Worm (Caenorhabditis elegans) whole organism, L2 larva: ENCODE data around the gene F01D4.8.

Source experiments
- C34F6.9 ChIP-seq: fragments of 150-350 bp; optimal IDR thresholded peaks from 2 replicates; lab custom pipeline; 2014; ENCODE audit warnings: missing biosample characterization, missing genetic modification characterization
- F13H6.1 ChIP-seq: sonication (generic microtip); optimal IDR thresholded peaks from 2 replicates; lab custom pipeline; 2016; ENCODE audit warnings: missing genetic modification characterization, missing compliant biosample characterization
- Y55F3AM.14 ChIP-seq: fragments of 200-800 bp; sonication (Bioruptor generic); optimal IDR thresholded peaks from 2 replicates; lab custom pipeline; 2018; ENCODE audit warnings: mild to moderate bottlenecking, missing genetic modification characterization, missing compliant biosample characterization
- alr-1 ChIP-seq: fragments of 150-350 bp; optimal IDR thresholded peaks from 2 replicates; lab custom pipeline; 2014; ENCODE audit warnings: missing biosample characterization, missing genetic modification characterization
- aly-2 ChIP-seq: fragments of 150-350 bp; optimal IDR thresholded peaks from 2 replicates; lab custom pipeline; 2014; ENCODE audit warnings: missing biosample characterization, missing genetic modification characterization
- blmp-1 ChIP-seq: sonication (generic microtip); optimal IDR thresholded peaks from 2 replicates; lab custom pipeline; 2017; ENCODE audit warnings: missing genetic modification characterization, mild to moderate bottlenecking, missing compliant biosample characterization, antibody characterized with exemption, moderate library complexity; ENCODE audit not compliant: insufficient read depth
- ceh-82 ChIP-seq: fragments of 150-350 bp; optimal IDR thresholded peaks from 2 replicates; lab custom pipeline; 2014; ENCODE audit warnings: missing biosample characterization, missing genetic modification characterization
- dmd-4 ChIP-seq: sonication (generic microtip); optimal IDR thresholded peaks from 2 replicates; lab custom pipeline; 2017; ENCODE audit warnings: missing biosample characterization, missing genetic modification characterization
- egl-27 ChIP-seq: sonication (generic microtip); optimal IDR thresholded peaks from 3 replicates; lab custom pipeline; 2017; ENCODE audit warnings: missing biosample characterization, missing genetic modification reagents, missing genetic modification characterization
- elt-1 ChIP-seq: fragments of 150-350 bp; optimal IDR thresholded peaks from 2 replicates; lab custom pipeline; 2014; ENCODE audit warnings: missing biosample characterization, missing genetic modification characterization
- fos-1 ChIP-seq: fragments of 150-350 bp; optimal IDR thresholded peaks from 2 replicates; lab custom pipeline; 2014; ENCODE audit warnings: missing biosample characterization, missing genetic modification characterization
- lin-39 ChIP-seq: fragments of 150-350 bp; optimal IDR thresholded peaks from 2 replicates; lab custom pipeline; 2014; ENCODE audit warnings: missing biosample characterization, missing genetic modification reagents, missing genetic modification characterization
- lsy-2 ChIP-seq, 2 experiments: fragments of 150-350 bp in 1 of 2; sonication (generic microtip) in 1 of 2; optimal IDR thresholded peaks; 2 replicates each; lab custom pipeline; 2014 to 2017; ENCODE audit warnings: missing biosample characterization in 2 of 2, missing genetic modification characterization in 2 of 2
- mab-5 ChIP-seq: fragments of 150-350 bp; optimal IDR thresholded peaks from 2 replicates; lab custom pipeline; 2014; ENCODE audit warnings: missing biosample characterization, missing genetic modification characterization
- mbf-1 ChIP-seq: sonication (generic microtip); optimal IDR thresholded peaks from 2 replicates; lab custom pipeline; 2017; ENCODE audit warnings: missing biosample characterization, missing genetic modification characterization
- mdl-1 ChIP-seq, 2 experiments: fragments of 150-350 bp in 1 of 2; sonication (generic microtip) in 1 of 2; optimal IDR thresholded peaks; 2 replicates each; lab custom pipeline; 2017; ENCODE audit warnings: missing biosample characterization in 2 of 2, missing genetic modification characterization in 2 of 2
- nhr-10 ChIP-seq: sonication (generic microtip); optimal IDR thresholded peaks from 2 replicates; lab custom pipeline; 2017; ENCODE audit warnings: missing biosample characterization, missing genetic modification characterization
- nhr-11 ChIP-seq: fragments of 150-350 bp; optimal IDR thresholded peaks from 2 replicates; lab custom pipeline; 2014; ENCODE audit warnings: missing biosample characterization, missing genetic modification characterization
- nhr-12 ChIP-seq: fragments of 150-350 bp; optimal IDR thresholded peaks from 2 replicates; lab custom pipeline; 2014; ENCODE audit warnings: missing biosample characterization, missing genetic modification characterization
- nhr-129 ChIP-seq: fragments of 150-350 bp; optimal IDR thresholded peaks from 2 replicates; lab custom pipeline; 2014; ENCODE audit warnings: missing biosample characterization, missing genetic modification characterization
- nhr-21 ChIP-seq: fragments of 150-350 bp; optimal IDR thresholded peaks from 2 replicates; lab custom pipeline; 2014; ENCODE audit warnings: missing biosample characterization, missing genetic modification characterization
- nhr-237 ChIP-seq: fragments of 150-350 bp; optimal IDR thresholded peaks from 2 replicates; lab custom pipeline; 2014; ENCODE audit warnings: missing biosample characterization, missing genetic modification characterization
- nhr-25 ChIP-seq: fragments of 150-350 bp; sonication (generic microtip); optimal IDR thresholded peaks from 3 replicates; lab custom pipeline; 2014; ENCODE audit warnings: missing biosample characterization, missing genetic modification characterization
- nhr-6 ChIP-seq: fragments of 150-350 bp; optimal IDR thresholded peaks from 2 replicates; lab custom pipeline; 2014; ENCODE audit warnings: missing biosample characterization, missing genetic modification characterization
- nhr-77 ChIP-seq: fragments of 150-350 bp; optimal IDR thresholded peaks from 2 replicates; lab custom pipeline; 2014; ENCODE audit warnings: missing biosample characterization, missing genetic modification characterization
- skn-1 ChIP-seq: sonication (generic microtip); optimal IDR thresholded peaks from 2 replicates; lab custom pipeline; 2017; ENCODE audit warnings: missing biosample characterization, missing genetic modification characterization
- snpc-4 ChIP-seq: fragments of 150-350 bp; optimal IDR thresholded peaks from 2 replicates; lab custom pipeline; 2014; ENCODE audit warnings: missing biosample characterization, missing genetic modification characterization
- unc-39 ChIP-seq: fragments of 150-350 bp; optimal IDR thresholded peaks from 2 replicates; lab custom pipeline; 2014; ENCODE audit warnings: missing biosample characterization, missing genetic modification characterization
- unc-55 ChIP-seq: fragments of 150-350 bp; sonication (generic microtip); optimal IDR thresholded peaks from 3 replicates; lab custom pipeline; 2014; ENCODE audit warnings: missing biosample characterization, missing genetic modification reagents, missing genetic modification characterization
- zag-1 ChIP-seq: fragments of 150-350 bp; optimal IDR thresholded peaks from 2 replicates; lab custom pipeline; 2014; ENCODE audit warnings: missing biosample characterization, missing genetic modification characterization
- ztf-11 ChIP-seq: sonication (generic microtip); optimal IDR thresholded peaks from 2 replicates; lab custom pipeline; 2017; ENCODE audit warnings: missing biosample characterization, missing genetic modification characterization

Gene F01D4.8

DNA sequence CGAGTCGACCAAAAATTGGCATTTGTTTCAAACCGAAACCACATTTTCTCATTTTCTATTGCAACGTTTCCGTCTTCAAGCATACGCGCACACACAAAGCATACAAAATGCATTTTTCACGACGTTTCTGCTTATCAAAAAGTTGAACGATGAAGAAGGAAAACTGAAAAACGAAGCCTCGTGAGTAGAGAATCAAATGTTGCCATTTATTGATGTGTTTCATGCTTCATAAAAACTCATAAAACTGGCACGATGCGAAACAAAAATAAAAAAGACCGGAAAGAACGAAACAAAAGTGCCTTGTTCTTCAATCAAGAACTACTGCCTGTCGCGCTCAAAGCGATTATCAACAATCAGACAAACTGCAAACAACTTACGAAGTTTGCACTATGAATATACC lies 32.5 kb downstream of the F01D4.8 start:
- TF ChIP-seq fos-1 (tag; lab: Kevin White, UChicago), result peak; percentile 71
- no peak for TF ChIP-seq mab-5 (tag; lab: Kevin White, UChicago)
- TF ChIP-seq ceh-82 (tag; lab: Kevin White, UChicago), result no peak

DNA sequence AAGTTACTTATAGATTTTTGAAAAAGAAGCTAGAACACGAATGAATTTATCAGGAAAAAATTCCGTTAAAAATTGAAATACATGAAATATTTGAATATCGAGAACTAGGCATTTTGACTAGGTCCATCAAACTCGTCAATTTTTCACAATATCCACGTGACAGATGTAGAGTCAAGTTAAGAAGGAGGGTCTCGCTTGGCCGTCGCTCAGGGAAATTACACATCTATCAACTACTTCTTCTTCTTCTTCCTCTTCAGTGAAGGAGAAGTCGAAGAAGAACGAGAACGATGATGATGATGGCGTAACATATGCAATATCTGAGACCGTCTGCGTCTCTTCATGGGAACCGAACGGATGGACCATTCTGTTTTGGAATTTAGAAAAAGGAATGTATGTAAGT lies 33.0 kb downstream of the F01D4.8 start:
- TF ChIP-seq egl-27 (no peak), nhr-77 (tag; lab: Kevin White, UChicago) (no peak), ceh-82 (tag; lab: Kevin White, UChicago) (no peak), C34F6.9 (tag; lab: Kevin White, UChicago) (peak; percentile 44), snpc-4 (tag; lab: Kevin White, UChicago) (no peak), mab-5 (tag; lab: Kevin White, UChicago) (peak; percentile 12), fos-1 (tag; lab: Kevin White, UChicago) (no peak), nhr-11 (tag; lab: Kevin White, UChicago) (no peak), aly-2 (tag; lab: Kevin White, UChicago) (no peak), dmd-4 (tag; lab: Kevin White, UChicago) (no peak), nhr-129 (tag; lab: Kevin White, UChicago) (peak; percentile 18), nhr-237 (tag; lab: Kevin White, UChicago) (no peak), unc-55 (GFP tag; lab: Kevin White, UChicago) (peak; percentile 24), nhr-21 (tag; lab: Kevin White, UChicago) (no peak), nhr-12 (tag; lab: Kevin White, UChicago) (no peak), Y55F3AM.14 (GFP tag; lab: Kevin White, UChicago) (peak; percentile 1), nhr-25 (tag; lab: Kevin White, UChicago) (peak; percentile 32), lsy-2 (tag; optimal IDR thresholded peaks at IDR 0.05; lab: Kevin White, UChicago) (no peak), mbf-1 (no peak)

DNA sequence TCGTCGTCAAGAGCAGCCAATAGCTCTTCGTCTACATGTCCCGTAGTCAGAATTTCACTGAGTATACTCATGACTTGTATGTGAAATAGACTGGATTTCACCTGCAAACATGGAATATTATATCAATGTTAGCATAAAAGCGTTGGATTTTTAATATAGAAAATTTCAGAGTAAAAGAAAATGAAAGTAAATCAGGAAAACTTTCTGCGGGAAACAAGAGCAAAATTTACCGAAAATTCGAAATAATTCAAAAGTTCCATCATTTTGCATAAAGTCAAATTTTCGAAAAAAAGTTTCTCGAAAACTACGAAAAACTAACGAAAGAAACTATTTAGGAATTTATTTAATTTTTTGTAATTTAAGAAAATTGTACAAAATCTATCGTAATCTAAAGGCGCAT lies 35.1 kb downstream of the F01D4.8 start, which contains the start of gene F13B12.6:
TSS of gene F13B12.6 (minus strand) at position 101 of the 400 bp plus-strand sequence.
- TF ChIP-seq skn-1 (tag; lab: Kevin White, UChicago) (no peak), aly-2 (tag; lab: Kevin White, UChicago) (no peak), unc-39 (tag; lab: Kevin White, UChicago) (no peak), unc-55 (GFP tag; lab: Kevin White, UChicago) (no peak), alr-1 (tag; lab: Kevin White, UChicago) (no peak), zag-1 (tag; lab: Kevin White, UChicago) (no peak), F13H6.1 (tag; lab: Kevin White, UChicago) (no peak), lsy-2 (tag; optimal IDR thresholded peaks at IDR 0.05; lab: Kevin White, UChicago) (no peak), mab-5 (tag; lab: Kevin White, UChicago) (no peak)

DNA sequence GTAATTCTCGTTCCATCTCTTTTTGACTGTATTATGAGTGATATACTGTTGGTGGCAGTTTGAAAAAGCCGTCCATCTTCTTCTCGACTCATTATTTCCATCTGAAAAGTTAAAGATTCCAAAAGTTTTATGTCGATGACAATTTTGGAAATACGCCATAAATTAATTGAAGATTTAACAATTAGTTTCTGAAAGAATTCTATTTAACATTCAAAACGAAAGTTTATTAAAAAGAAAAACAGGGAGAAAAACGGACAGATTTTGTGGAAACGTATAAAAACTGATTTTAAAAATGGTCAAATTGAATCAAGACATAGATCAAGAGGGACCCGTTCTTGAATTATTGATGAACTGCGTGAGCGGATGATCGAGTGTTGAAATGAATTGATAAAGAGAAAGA lies 39.1 kb downstream of the F01D4.8 start, which contains the start of gene R10H10.7:
TSS of gene R10H10.7 (minus strand) at position 101 of the 400 bp plus-strand sequence.
- TF ChIP-seq mab-5 (tag; lab: Kevin White, UChicago), result no peak
- no peak for TF ChIP-seq zag-1 (tag; lab: Kevin White, UChicago)
- no peak for TF ChIP-seq elt-1 (tag; lab: Kevin White, UChicago)
- TF ChIP-seq lin-39 (tag; lab: Kevin White, UChicago), result no peak
- no peak for TF ChIP-seq ztf-11 (tag; lab: Kevin White, UChicago)
- no peak for TF ChIP-seq blmp-1 (tag; lab: Kevin White, UChicago)
- TF ChIP-seq nhr-12 (tag; lab: Kevin White, UChicago), result no peak

- TF ChIP-seq nhr-12 (tag; lab: Kevin White, UChicago) (no peak), nhr-10 (no peak), lsy-2 (tag; optimal IDR thresholded peaks at IDR 0.05; lab: Kevin White, UChicago) (no peak), nhr-6 (tag; lab: Kevin White, UChicago) (no peak), mdl-1 (tag; optimal IDR thresholded peaks at IDR 0.05; lab: Kevin White, UChicago) (no peak), unc-55 (GFP tag; lab: Kevin White, UChicago) (no peak), F13H6.1 (tag; lab: Kevin White, UChicago) (no peak), skn-1 (tag; lab: Kevin White, UChicago) (no peak), fos-1 (tag; lab: Kevin White, UChicago) (no peak), Y55F3AM.14 (GFP tag; lab: Kevin White, UChicago) (no peak), elt-1 (tag; lab: Kevin White, UChicago) (no peak), ztf-11 (tag; lab: Kevin White, UChicago) (no peak), unc-39 (tag; lab: Kevin White, UChicago) (no peak)
Observed at ce11 chrIV:10409377-10409776, 43.5 kb downstream of the F01D4.8 start, which contains the start of gene rfk-1. rfk-1 (minus strand) TSS chrIV:10409477.
